Fruit fly (Drosophila melanogaster): Measurements from ENCODE around the gene CG9692.

CG9692 gene

dm6 chr3L:16702866-16703265 lies 1.9 kb upstream of the CG9692 start (continued):
- TF ChIP-seq z (GFP tag; IDR thresholded peaks at IDR 0.05), result peak; percentile 85
- TF ChIP-seq Lhr (GFP tag; optimal IDR thresholded peaks at IDR 0.05), result no peak
- TF ChIP-seq hkb (optimal IDR thresholded peaks at IDR 0.05), result no peak
- no peak for TF ChIP-seq hkb (GFP tag; IDR thresholded peaks at IDR 0.05)
- TF ChIP-seq exex (tag; optimal IDR thresholded peaks at IDR 0.05), result no peak
- TF ChIP-seq Hr3 (GFP tag; optimal IDR thresholded peaks at IDR 0.05), result no peak
- no peak for TF ChIP-seq eyg (GFP tag; optimal IDR thresholded peaks at IDR 0.05)
- no peak for TF ChIP-seq CG2116 (GFP tag; optimal IDR thresholded peaks at IDR 0.05)
- TF ChIP-seq CG14965 (GFP tag; optimal IDR thresholded peaks at IDR 0.05; ENCODE audit: borderline replicate concordance), result no peak
- no peak for TF ChIP-seq D19B (GFP tag; optimal IDR thresholded peaks at IDR 0.05)
- no peak for TF ChIP-seq Fer1 (GFP tag; optimal IDR thresholded peaks at IDR 0.05)
- TF ChIP-seq CG11695 (GFP tag; IDR thresholded peaks at IDR 0.05), result no peak
- TF ChIP-seq vfl (GFP tag; optimal IDR thresholded peaks at IDR 0.05), result no peak
- TF ChIP-seq lbe (GFP tag; optimal IDR thresholded peaks at IDR 0.05), result no peak
- no peak for TF ChIP-seq Taf1 (GFP tag; IDR thresholded peaks at IDR 0.05)
- no peak for TF ChIP-seq CG10431 (GFP tag; optimal IDR thresholded peaks at IDR 0.05)
- TF ChIP-seq crol (GFP tag; IDR thresholded peaks at IDR 0.05), result peak; percentile 95
- TF ChIP-seq CG17612 (GFP tag; IDR thresholded peaks at IDR 0.05), result no peak
- no peak for TF ChIP-seq run (tag; optimal IDR thresholded peaks at IDR 0.05)
- TF ChIP-seq crc (GFP tag; optimal IDR thresholded peaks at IDR 0.05), result no peak
- no peak for TF ChIP-seq CG18599 (GFP tag; optimal IDR thresholded peaks at IDR 0.05)
- no peak for TF ChIP-seq lov (optimal IDR thresholded peaks at IDR 0.05)
- no peak for TF ChIP-seq lov (GFP tag; IDR thresholded peaks at IDR 0.05)
- TF ChIP-seq twi (tag; optimal IDR thresholded peaks at IDR 0.05), result peak; percentile 2
- no peak for TF ChIP-seq hb (GFP tag; IDR thresholded peaks at IDR 0.05; ENCODE audit: partially characterized antibody)
- peak; percentile 66 for TF ChIP-seq abd-A (tag; optimal IDR thresholded peaks at IDR 0.05)
- TF ChIP-seq CG8924 (tag; optimal IDR thresholded peaks at IDR 0.05), result no peak
- TF ChIP-seq gem (tag; optimal IDR thresholded peaks at IDR 0.05), result no peak
- TF ChIP-seq caup (GFP tag; optimal IDR thresholded peaks at IDR 0.05; ENCODE audit: severe bottlenecking), result no peak
- TF ChIP-seq CG10321 (GFP tag; IDR thresholded peaks at IDR 0.05), result no peak
- peak; percentile 24 for TF ChIP-seq fd64A (GFP tag; optimal IDR thresholded peaks at IDR 0.05)
- no peak for TF ChIP-seq NK7.1 (GFP tag; optimal IDR thresholded peaks at IDR 0.05)
- no peak for TF ChIP-seq jing (GFP tag; optimal IDR thresholded peaks at IDR 0.05)
- no peak for TF ChIP-seq nom (GFP tag; optimal IDR thresholded peaks at IDR 0.05)
- TF ChIP-seq gcm (GFP tag; optimal IDR thresholded peaks at IDR 0.05), result peak; percentile 11
- no peak for TF ChIP-seq CG2120 (GFP tag; optimal IDR thresholded peaks at IDR 0.05)
- TF ChIP-seq CG12744 (GFP tag; optimal IDR thresholded peaks at IDR 0.05), result no peak
- peak; percentile 1 for TF ChIP-seq mirr (GFP tag; optimal IDR thresholded peaks at IDR 0.05)
- no peak for TF ChIP-seq HLHmδ (GFP tag; optimal IDR thresholded peaks at IDR 0.05)
- no peak for TF ChIP-seq unc-4 (GFP tag; IDR thresholded peaks at IDR 0.05; ENCODE audit: partially characterized antibody)
- TF ChIP-seq peb (GFP tag; IDR thresholded peaks at IDR 0.05), result no peak
- peak; percentile 42; the same call in 1 of the 2 replicates for TF ChIP-seq ara (GFP tag; IDR thresholded peaks at IDR 0.05)
- no peak for TF ChIP-seq Dfd (GFP tag; optimal IDR thresholded peaks at IDR 0.05)
- no peak for TF ChIP-seq H2.0 (GFP tag; IDR thresholded peaks at IDR 0.05)
- TF ChIP-seq insv (GFP tag; optimal IDR thresholded peaks at IDR 0.05), result no peak
- TF ChIP-seq NFAT (GFP tag; IDR thresholded peaks at IDR 0.05), result no peak
- no peak for TF ChIP-seq Asciz (GFP tag; optimal IDR thresholded peaks at IDR 0.05)
- TF ChIP-seq CG10543 (GFP tag; optimal IDR thresholded peaks at IDR 0.05), result peak; percentile 66
- TF ChIP-seq trem (tag; optimal IDR thresholded peaks at IDR 0.05), result no peak
- no peak for TF ChIP-seq CG8359 (GFP tag; optimal IDR thresholded peaks at IDR 0.05; ENCODE audit: borderline replicate concordance)
- no peak for TF ChIP-seq repo (GFP tag; optimal IDR thresholded peaks at IDR 0.05)
- TF ChIP-seq CG2129 (GFP tag; IDR thresholded peaks at IDR 0.05; ENCODE audit: partially characterized antibody), result no peak

All from whole organism, embryonic.